Worm (Caenorhabditis elegans) whole organism, late embryonic: ENCODE measurements around the gene lys-3.

ENCODE experiments used
- hlh-15 ChIP-seq: sonication (generic microtip); optimal IDR thresholded peaks from 2 replicates; lab custom pipeline; 2016; ENCODE audit warnings: missing genetic modification characterization, missing compliant biosample characterization
- pat-9 ChIP-seq: fragments of 200-800 bp; sonication (Bioruptor generic); optimal IDR thresholded peaks from 2 replicates; lab custom pipeline; 2018; ENCODE audit warnings: mild to moderate bottlenecking, missing genetic modification characterization, moderate library complexity, missing compliant biosample characterization
- pha-2 ChIP-seq: sonication (generic microtip); optimal IDR thresholded peaks from 2 replicates; lab custom pipeline; 2017; ENCODE audit warnings: mild to moderate bottlenecking, missing genetic modification characterization, missing compliant biosample characterization
- tbx-2 ChIP-seq: sonication (generic microtip); optimal IDR thresholded peaks from 2 replicates; lab custom pipeline; 2016; ENCODE audit warnings: missing genetic modification characterization, missing compliant biosample characterization
- unc-55 ChIP-seq: sonication (generic microtip); optimal IDR thresholded peaks from 2 replicates; lab custom pipeline; 2017; ENCODE audit warnings: missing biosample characterization, missing genetic modification reagents, missing genetic modification characterization

- TF ChIP-seq pha-2 (tag; lab: Kevin White, UChicago) (no peak), pat-9 (no peak), unc-55 (GFP tag; lab: Kevin White, UChicago) (no peak), tbx-2 (tag; lab: Kevin White, UChicago) (no peak), hlh-15 (tag; lab: Kevin White, UChicago) (no peak)
Observed at ce11 chrV:10313953-10314352, 30.6 kb upstream of the lys-3 start, which contains the start of gene gcy-6.
